Worm (Caenorhabditis elegans) whole organism, L1 larva: Measurements from ENCODE around the gene K09C4.2.
A peak's percentile ranks its signal among the peaks of the same experiment; 100 is the strongest.

ENCODE experiments used
- C04F5.9 ChIP-seq: sonication (generic microtip); optimal IDR thresholded peaks from 2 replicates; lab custom pipeline; 2016; ENCODE audit warnings: missing genetic modification characterization, missing compliant biosample characterization
- C16A3.4 ChIP-seq: fragments of 150-350 bp; optimal IDR thresholded peaks from 2 replicates; lab custom pipeline; 2014; ENCODE audit warnings: missing biosample characterization, missing genetic modification characterization
- ceh-8 ChIP-seq: fragments of 200-800 bp; sonication (Bioruptor generic); optimal IDR thresholded peaks from 2 replicates; lab custom pipeline; 2018; ENCODE audit warnings: mild to moderate bottlenecking, missing genetic modification characterization, moderate library complexity, missing compliant biosample characterization
- ceh-82 ChIP-seq, 3 experiments: fragments of 150-350 bp in 1 of 3; sonication (generic microtip) in 2 of 3; optimal IDR thresholded peaks; 2 replicates each; lab custom pipeline; 2014 to 2017; ENCODE audit warnings: missing biosample characterization in 3 of 3, missing genetic modification characterization in 3 of 3
- ceh-90 ChIP-seq: sonication (generic microtip); optimal IDR thresholded peaks from 2 replicates; lab custom pipeline; 2016; ENCODE audit warnings: missing genetic modification characterization, missing compliant biosample characterization
- egl-27 ChIP-seq, 2 experiments: fragments of 150-350 bp in 1 of 2; sonication (generic microtip); optimal IDR thresholded peaks; 3 replicates each; lab custom pipeline; 2017 to 2018; ENCODE audit warnings: missing biosample characterization in 2 of 2, missing genetic modification characterization in 2 of 2, missing genetic modification reagents in 2 of 2
- elt-2 ChIP-seq: sonication (generic microtip); optimal IDR thresholded peaks from 2 replicates; lab custom pipeline; 2016; ENCODE audit warnings: missing genetic modification characterization, mild to moderate bottlenecking, inconsistent platforms, missing compliant biosample characterization, missing genetic modification reagents
- fkh-10 ChIP-seq: sonication (generic microtip); optimal IDR thresholded peaks from 2 replicates; lab custom pipeline; 2017; ENCODE audit warnings: missing biosample characterization, missing genetic modification reagents, missing genetic modification characterization
- fkh-4 ChIP-seq: sonication (generic microtip); optimal IDR thresholded peaks from 2 replicates; lab custom pipeline; 2016; ENCODE audit warnings: missing compliant biosample characterization, missing genetic modification characterization, borderline replicate concordance
- fkh-8 ChIP-seq: sonication (generic microtip); optimal IDR thresholded peaks from 2 replicates; lab custom pipeline; 2016; ENCODE audit warnings: mild to moderate bottlenecking, missing genetic modification characterization, missing compliant biosample characterization
- hlh-17 ChIP-seq: fragments of 200-800 bp; sonication (Bioruptor generic); optimal IDR thresholded peaks from 2 replicates; lab custom pipeline; 2018; ENCODE audit warnings: missing genetic modification characterization, mild to moderate bottlenecking, missing compliant biosample characterization, moderate library complexity, borderline replicate concordance
- hlh-4 ChIP-seq: sonication (generic microtip); optimal IDR thresholded peaks from 2 replicates; lab custom pipeline; 2016; ENCODE audit warnings: mild to moderate bottlenecking, missing genetic modification characterization, missing compliant biosample characterization
- hpl-2 ChIP-seq: fragments of 150-350 bp; optimal IDR thresholded peaks from 2 replicates; lab custom pipeline; 2014; ENCODE audit warnings: missing biosample characterization, missing genetic modification reagents, missing genetic modification characterization
- irx-1 ChIP-seq: sonication (generic microtip); optimal IDR thresholded peaks from 2 replicates; lab custom pipeline; 2016; ENCODE audit warnings: missing genetic modification characterization, missing compliant biosample characterization
- isw-1 ChIP-seq: fragments of 200-800 bp; sonication (Bioruptor generic); IDR thresholded peaks from 2 replicates; pipeline ENCODE4 v1.3.6; 2022; ENCODE audit warnings: missing genetic modification characterization, missing compliant biosample characterization
- lin-13 ChIP-seq: fragments of 150-350 bp; optimal IDR thresholded peaks from 2 replicates; lab custom pipeline; 2014; ENCODE audit warnings: missing biosample characterization, missing genetic modification reagents, missing genetic modification characterization
- lin-14 ChIP-seq: fragments of 200-800 bp; sonication (Bioruptor generic); optimal IDR thresholded peaks from 2 replicates; lab custom pipeline; 2018; ENCODE audit warnings: mild to moderate bottlenecking, missing genetic modification characterization, moderate library complexity, missing compliant biosample characterization
- lin-15B ChIP-seq: fragments of 150-350 bp; sonication (generic microtip); optimal IDR thresholded peaks from 3 replicates; lab custom pipeline; 2014; ENCODE audit warnings: missing biosample characterization, missing genetic modification characterization
- lin-35 ChIP-seq, 2 experiments: fragments of 150-350 bp; optimal IDR thresholded peaks; 2 replicates each; lab custom pipeline; 2014; ENCODE audit warnings: missing biosample characterization in 2 of 2, missing genetic modification characterization in 2 of 2, missing genetic modification reagents in 2 of 2
- lir-3 ChIP-seq: sonication (generic microtip); optimal IDR thresholded peaks from 2 replicates; lab custom pipeline; 2016; ENCODE audit warnings: mild to moderate bottlenecking, missing genetic modification characterization, moderate library complexity, missing compliant biosample characterization; ENCODE audit not compliant: poor library complexity
- lsy-2 ChIP-seq, 2 experiments: fragments of 150-350 bp; optimal IDR thresholded peaks; 2 replicates each; lab custom pipeline; 2014; ENCODE audit warnings: missing biosample characterization in 2 of 2, missing genetic modification characterization in 2 of 2
- mab-9 ChIP-seq: fragments of 200-800 bp; sonication (Bioruptor generic); IDR thresholded peaks from 2 replicates; pipeline ENCODE4 v1.3.6; 2022; ENCODE audit warnings: missing genetic modification reagents, missing genetic modification characterization, missing compliant biosample characterization
- mdl-1 ChIP-seq, 2 experiments: fragments of 150-350 bp; optimal IDR thresholded peaks; 2 replicates each; lab custom pipeline; 2014 to 2017; ENCODE audit warnings: missing biosample characterization in 2 of 2, missing genetic modification characterization in 2 of 2, inconsistent platforms in 1 of 2
- mef-2 ChIP-seq: fragments of 150-350 bp; optimal IDR thresholded peaks from 2 replicates; lab custom pipeline; 2014; ENCODE audit warnings: missing biosample characterization, missing genetic modification characterization
- nhr-11 ChIP-seq: fragments of 150-350 bp; optimal IDR thresholded peaks from 2 replicates; lab custom pipeline; 2014; ENCODE audit warnings: missing biosample characterization, missing genetic modification characterization
- nhr-19 ChIP-seq: fragments of 200-800 bp; sonication (Bioruptor generic); conservative IDR thresholded peaks from 2 replicates; pipeline ENCODE4 v1.3.6; 2022; ENCODE audit warnings: missing genetic modification characterization, missing compliant biosample characterization
- nhr-20 ChIP-seq: sonication (generic microtip); optimal IDR thresholded peaks from 2 replicates; lab custom pipeline; 2016; ENCODE audit warnings: mild to moderate bottlenecking, missing genetic modification characterization, missing compliant biosample characterization
- nhr-237 ChIP-seq: fragments of 150-350 bp; optimal IDR thresholded peaks from 2 replicates; lab custom pipeline; 2014; ENCODE audit warnings: missing biosample characterization, missing genetic modification characterization
- nhr-76 ChIP-seq: sonication (generic microtip); optimal IDR thresholded peaks from 2 replicates; lab custom pipeline; 2017; ENCODE audit warnings: missing biosample characterization, missing genetic modification characterization
- nhr-77 ChIP-seq: fragments of 150-350 bp; optimal IDR thresholded peaks from 2 replicates; lab custom pipeline; 2014; ENCODE audit warnings: missing biosample characterization, missing genetic modification characterization
- nhr-85 ChIP-seq: sonication (generic microtip); peaks from one replicate; lab custom pipeline; 2016; ENCODE audit warnings: missing genetic modification characterization, inconsistent platforms, missing compliant biosample characterization
- pag-3 ChIP-seq: sonication (generic microtip); optimal IDR thresholded peaks from 2 replicates; lab custom pipeline; 2017; ENCODE audit warnings: missing genetic modification characterization, mild to moderate bottlenecking, missing compliant biosample characterization, antibody characterized with exemption, borderline replicate concordance; ENCODE audit not compliant: insufficient read depth
- pqm-1 ChIP-seq: sonication (generic microtip); optimal IDR thresholded peaks from 3 replicates; lab custom pipeline; 2017; ENCODE audit warnings: missing biosample characterization, missing genetic modification characterization
- snu-23 ChIP-seq: sonication (generic microtip); optimal IDR thresholded peaks from 2 replicates; lab custom pipeline; 2016; ENCODE audit warnings: missing genetic modification characterization, missing compliant biosample characterization
- sup-37 ChIP-seq: fragments of 200-800 bp; sonication (Bioruptor generic); optimal IDR thresholded peaks from 2 replicates; lab custom pipeline; 2018; ENCODE audit warnings: mild to moderate bottlenecking, missing genetic modification characterization, missing compliant biosample characterization
- unc-130 ChIP-seq: fragments of 150-350 bp; optimal IDR thresholded peaks from 2 replicates; lab custom pipeline; 2017; ENCODE audit warnings: missing biosample characterization, missing genetic modification characterization, inconsistent platforms
- unc-30 ChIP-seq: sonication (generic microtip); optimal IDR thresholded peaks from 2 replicates; lab custom pipeline; 2017; ENCODE audit warnings: missing biosample characterization, missing genetic modification characterization
- unc-62 ChIP-seq: fragments of 150-350 bp; optimal IDR thresholded peaks from 2 replicates; lab custom pipeline; 2014; ENCODE audit warnings: missing biosample characterization, missing genetic modification reagents, missing genetic modification characterization
- unc-86 ChIP-seq: sonication (generic microtip); optimal IDR thresholded peaks from 2 replicates; lab custom pipeline; 2016; ENCODE audit warnings: missing genetic modification characterization, missing compliant biosample characterization
- xbp-1 ChIP-seq: sonication (generic microtip); optimal IDR thresholded peaks from 2 replicates; lab custom pipeline; 2016; ENCODE audit warnings: missing genetic modification characterization, missing compliant biosample characterization
- ztf-11 ChIP-seq, 2 experiments: sonication (generic microtip); optimal IDR thresholded peaks; 2 replicates each; lab custom pipeline; 2016 to 2017; ENCODE audit warnings: missing genetic modification characterization in 2 of 2, missing biosample characterization in 1 of 2, missing compliant biosample characterization in 1 of 2

K09C4.2 gene

DNA sequence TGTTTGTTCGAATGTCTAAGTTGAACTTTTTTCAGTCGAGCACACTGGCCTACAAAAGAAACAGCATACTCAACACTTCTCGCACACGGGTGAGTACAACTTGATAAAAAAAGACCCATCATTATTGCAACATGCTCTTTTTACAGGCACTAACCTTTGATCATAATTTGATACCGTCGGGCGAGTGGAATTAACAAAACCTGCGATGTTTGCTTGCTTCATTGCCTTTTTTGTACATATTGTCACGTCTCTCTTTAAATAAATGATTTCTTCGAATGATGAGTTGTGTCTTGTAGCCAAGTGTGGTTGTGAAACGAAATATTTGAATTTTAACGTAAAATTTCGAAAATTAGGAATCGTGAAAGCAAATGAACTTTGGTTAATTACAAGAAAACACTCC, 10.8 kb upstream of the K09C4.2 start:
- TF ChIP-seq ceh-82 (tag; optimal IDR thresholded peaks at IDR 0.05; lab: Kevin White, UChicago) (no peak), nhr-20 (peak; percentile 33), unc-130 (tag; lab: Kevin White, UChicago) (no peak), unc-30 (tag; lab: Kevin White, UChicago) (no peak), nhr-19 (GFP tag; lab: Robert Waterston, UW) (no peak), lin-35 (GFP tag; optimal IDR thresholded peaks at IDR 0.05; lab: Kevin White, UChicago) (peak in 1 of 2 experiments; percentile 2), egl-27 (tag; optimal IDR thresholded peaks at IDR 0.05; lab: Kevin White, UChicago) (no peak), snu-23 (GFP tag; lab: Kevin White, UChicago) (no peak), fkh-8 (no peak), nhr-11 (tag; lab: Kevin White, UChicago) (no peak), mab-9 (GFP tag; lab: Robert Waterston, UW) (no peak), mef-2 (tag; lab: Kevin White, UChicago) (no peak), unc-86 (tag; lab: Kevin White, UChicago) (no peak), irx-1 (tag; lab: Kevin White, UChicago) (no peak), elt-2 (peak; percentile 80), lin-13 (GFP tag; lab: Kevin White, UChicago) (no peak), unc-62 (GFP tag; lab: Kevin White, UChicago) (no peak), lir-3 (no peak), lin-14 (GFP tag; lab: Kevin White, UChicago) (no peak), pag-3 (tag; lab: Kevin White, UChicago) (no peak), hlh-4 (tag; lab: Kevin White, UChicago) (no peak), lsy-2 (tag; optimal IDR thresholded peaks at IDR 0.05; lab: Kevin White, UChicago) (no peak), xbp-1 (tag; lab: Kevin White, UChicago) (no peak), fkh-10 (GFP tag; lab: Kevin White, UChicago) (no peak), ceh-8 (GFP tag; lab: Kevin White, UChicago) (no peak), hlh-17 (GFP tag; lab: Kevin White, UChicago) (no peak), nhr-85 (tag; lab: Kevin White, UChicago) (no peak), C04F5.9 (no peak), mdl-1 (tag; optimal IDR thresholded peaks at IDR 0.05; lab: Kevin White, UChicago) (peak in 1 of 2 experiments; percentile 3), nhr-237 (tag; lab: Kevin White, UChicago) (no peak), C16A3.4 (tag; lab: Kevin White, UChicago) (no peak), ceh-90 (tag; lab: Kevin White, UChicago) (no peak), ztf-11 (tag; optimal IDR thresholded peaks at IDR 0.05; lab: Kevin White, UChicago) (no peak)
- TF ChIP-seq, all 84 proteins: peak for 4

DNA sequence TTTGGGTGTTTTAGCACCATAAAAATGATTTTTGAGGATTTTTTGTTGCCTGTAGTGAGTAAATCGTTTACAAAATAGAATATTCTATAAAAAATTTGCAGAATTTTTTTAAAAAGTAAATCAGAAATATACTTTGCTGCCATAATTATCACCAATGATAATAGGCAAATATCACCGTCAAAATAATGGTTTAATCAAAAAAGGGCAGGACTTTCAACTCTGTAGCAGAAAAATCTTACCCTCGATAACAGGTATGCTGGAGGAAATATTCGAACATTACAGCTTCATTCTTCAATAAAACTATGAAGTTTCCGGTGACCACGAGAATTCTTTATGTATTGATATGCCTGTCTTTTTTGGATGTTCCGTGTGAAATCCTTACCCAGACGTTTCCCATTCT, 7.1 kb upstream of the K09C4.2 start, which contains the start of gene K09C4.4:
Gene K09C4.4, plus strand, starts transcription at position 301 of the 400 bp plus-strand sequence.
- TF ChIP-seq sup-37 (GFP tag; lab: Kevin White, UChicago) (no peak), fkh-10 (GFP tag; lab: Kevin White, UChicago) (no peak), xbp-1 (tag; lab: Kevin White, UChicago) (no peak), nhr-76 (tag; lab: Kevin White, UChicago) (no peak), lin-15B (tag; lab: Kevin White, UChicago) (no peak), hpl-2 (GFP tag; lab: Kevin White, UChicago) (no peak), nhr-77 (tag; lab: Kevin White, UChicago) (no peak), fkh-4 (tag; lab: Kevin White, UChicago) (no peak), pqm-1 (tag; lab: Kevin White, UChicago) (no peak), C04F5.9 (no peak), isw-1 (no peak), nhr-19 (GFP tag; lab: Robert Waterston, UW) (no peak), fkh-8 (no peak), ceh-82 (tag; optimal IDR thresholded peaks at IDR 0.05; lab: Kevin White, UChicago) (no peak)
- TF ChIP-seq, all 84 proteins: peak for 0
